Fruit fly (Drosophila melanogaster) whole organism, prepupa: Measurements from ENCODE around the gene GstD1.

Experiments
- CG10631 ChIP-seq: fragments of 200-800 bp; sonication (Bioruptor generic); optimal IDR thresholded peaks from 2 replicates; lab custom pipeline; 2016; ENCODE audit warnings: missing biosample characterization, missing genetic modification characterization
- CG11294 ChIP-seq: fragments of 200-800 bp; sonication (Bioruptor generic); IDR thresholded peaks from 2 replicates; pipeline ENCODE4 v1.3.6; 2022; ENCODE audit warnings: missing biosample characterization, missing genetic modification characterization
- CG11762 ChIP-seq: fragments of 200-800 bp; sonication (Bioruptor generic); optimal IDR thresholded peaks from 3 replicates; lab custom pipeline; 2016; ENCODE audit warnings: missing biosample characterization, missing genetic modification characterization; ENCODE audit not compliant: insufficient read depth
- CG11902 ChIP-seq: fragments of 200-800 bp; sonication (Bioruptor generic); optimal IDR thresholded peaks from 3 replicates; lab custom pipeline; 2016; ENCODE audit warnings: missing biosample characterization, missing genetic modification characterization
- CG16779 ChIP-seq: fragments of 200-800 bp; sonication (Bioruptor generic); optimal IDR thresholded peaks from 3 replicates; lab custom pipeline; 2017; ENCODE audit warnings: missing biosample characterization, mild to moderate bottlenecking, missing genetic modification characterization
- CG3032 ChIP-seq: fragments of 200-800 bp; optimal IDR thresholded peaks from 2 replicates; lab custom pipeline; 2019; ENCODE audit warnings: missing biosample characterization, mild to moderate bottlenecking, missing genetic modification characterization, moderate library complexity
- CG31627 ChIP-seq: fragments of 200-800 bp; sonication (Bioruptor generic); optimal IDR thresholded peaks from 3 replicates; lab custom pipeline; 2016; ENCODE audit warnings: missing biosample characterization, missing genetic modification characterization
- CG32006 ChIP-seq: fragments of 200-800 bp; sonication (Bioruptor generic); optimal IDR thresholded peaks from 3 replicates; lab custom pipeline; 2017; ENCODE audit warnings: missing biosample characterization, mild to moderate bottlenecking, missing genetic modification characterization
- CG34406 ChIP-seq: fragments of 200-800 bp; sonication (Bioruptor generic); optimal IDR thresholded peaks from 3 replicates; lab custom pipeline; 2016; ENCODE audit warnings: missing biosample characterization, missing genetic modification characterization
- CG3919 ChIP-seq: fragments of 200-800 bp; sonication (Bioruptor generic); optimal IDR thresholded peaks from 3 replicates; lab custom pipeline; 2016; ENCODE audit warnings: missing biosample characterization, missing genetic modification characterization
- CG6276 ChIP-seq: fragments of 200-800 bp; sonication (Bioruptor generic); optimal IDR thresholded peaks from 2 replicates; lab custom pipeline; 2017; ENCODE audit warnings: missing biosample characterization, mild to moderate bottlenecking, missing genetic modification characterization
- CG6792 ChIP-seq: fragments of 200-800 bp; sonication (Bioruptor generic); optimal IDR thresholded peaks from 3 replicates; lab custom pipeline; 2016; ENCODE audit warnings: missing biosample characterization, missing genetic modification characterization
- CG7368 ChIP-seq: fragments of 200-800 bp; sonication (Bioruptor generic); optimal IDR thresholded peaks from 3 replicates; lab custom pipeline; 2016; ENCODE audit warnings: missing biosample characterization, missing genetic modification characterization
- CG8119 ChIP-seq: fragments of 200-800 bp; sonication (Bioruptor generic); IDR thresholded peaks from 3 replicates; pipeline ENCODE4 v1.3.6; 2022; ENCODE audit warnings: missing biosample characterization, missing genetic modification characterization
- CG8319 ChIP-seq: fragments of 200-800 bp; sonication (Bioruptor generic); optimal IDR thresholded peaks from 3 replicates; lab custom pipeline; 2016; ENCODE audit warnings: missing biosample characterization, missing genetic modification characterization
- Eip75B ChIP-seq: fragments of 200-800 bp; sonication (Bioruptor generic); optimal IDR thresholded peaks from 3 replicates; lab custom pipeline; 2016; ENCODE audit warnings: missing biosample characterization, missing genetic modification characterization
- Eip78C ChIP-seq: fragments of 200-800 bp; sonication (Bioruptor generic); peaks from one replicate; lab custom pipeline; 2016; ENCODE audit warnings: missing biosample characterization, missing genetic modification characterization
- Eip93F ChIP-seq: fragments of 200-800 bp; sonication (Bioruptor generic); optimal IDR thresholded peaks from 2 replicates; lab custom pipeline; 2016; ENCODE audit warnings: missing biosample characterization, mild to moderate bottlenecking, missing genetic modification characterization
- Ets21C ChIP-seq: fragments of 200-800 bp; sonication (Bioruptor generic); optimal IDR thresholded peaks from 3 replicates; lab custom pipeline; 2016; ENCODE audit warnings: missing biosample characterization, missing genetic modification characterization
- Gug ChIP-seq: fragments of 200-800 bp; sonication (Bioruptor generic); IDR thresholded peaks from 2 replicates; pipeline ENCODE4 v1.3.6; 2022; ENCODE audit warnings: missing biosample characterization, missing genetic modification characterization
- Hr38 ChIP-seq: sonication (Bioruptor generic); optimal IDR thresholded peaks from 2 replicates; lab custom pipeline; 2016; ENCODE audit warnings: missing biosample characterization, missing genetic modification characterization
- Hr39 ChIP-seq: fragments of 200-800 bp; sonication (Bioruptor generic); optimal IDR thresholded peaks from 2 replicates; lab custom pipeline; 2016; ENCODE audit warnings: missing biosample characterization, missing genetic modification characterization
- Hr4 ChIP-seq: fragments of 200-800 bp; sonication (Bioruptor generic); optimal IDR thresholded peaks from 3 replicates; lab custom pipeline; 2016; ENCODE audit warnings: missing biosample characterization, missing genetic modification characterization
- Lpt ChIP-seq: fragments of 200-800 bp; sonication (Bioruptor generic); optimal IDR thresholded peaks from 3 replicates; lab custom pipeline; 2016; ENCODE audit warnings: missing biosample characterization, missing genetic modification characterization
- Met ChIP-seq: fragments of 200-800 bp; sonication (Bioruptor generic); optimal IDR thresholded peaks from 3 replicates; lab custom pipeline; 2016; ENCODE audit warnings: missing biosample characterization, missing genetic modification characterization
- Smox ChIP-seq: fragments of 200-800 bp; sonication (Bioruptor generic); optimal IDR thresholded peaks from 3 replicates; lab custom pipeline; 2016; ENCODE audit warnings: missing biosample characterization, missing genetic modification characterization
- Sox102F ChIP-seq: fragments of 200-800 bp; sonication (Bioruptor generic); optimal IDR thresholded peaks from 2 replicates; lab custom pipeline; 2016; ENCODE audit warnings: missing biosample characterization, mild to moderate bottlenecking, missing genetic modification characterization
- Sox14 ChIP-seq: fragments of 200-800 bp; sonication (Bioruptor generic); optimal IDR thresholded peaks from 3 replicates; lab custom pipeline; 2016; ENCODE audit warnings: missing biosample characterization, missing genetic modification characterization
- Sox15 ChIP-seq: fragments of 200-800 bp; sonication (Bioruptor generic); optimal IDR thresholded peaks from 3 replicates; lab custom pipeline; 2016; ENCODE audit warnings: missing biosample characterization, missing genetic modification characterization
- achi ChIP-seq: fragments of 200-800 bp; sonication (Bioruptor generic); optimal IDR thresholded peaks from 3 replicates; lab custom pipeline; 2016; ENCODE audit warnings: missing biosample characterization, missing genetic modification characterization
- acj6 ChIP-seq: fragments of 200-800 bp; sonication (Bioruptor generic); optimal IDR thresholded peaks from 3 replicates; lab custom pipeline; 2016; ENCODE audit warnings: missing biosample characterization, missing genetic modification characterization
- dac ChIP-seq: fragments of 200-800 bp; sonication (Bioruptor generic); optimal IDR thresholded peaks from 2 replicates; lab custom pipeline; 2017; ENCODE audit warnings: missing biosample characterization, mild to moderate bottlenecking, missing genetic modification characterization
- dsx ChIP-seq: fragments of 200-800 bp; optimal IDR thresholded peaks from 3 replicates; lab custom pipeline; 2019; ENCODE audit warnings: missing biosample characterization, mild to moderate bottlenecking, missing genetic modification characterization, moderate library complexity; ENCODE audit not compliant: poor library complexity, severe bottlenecking
- esn ChIP-seq: fragments of 200-800 bp; sonication (Bioruptor generic); optimal IDR thresholded peaks from 2 replicates; lab custom pipeline; 2016; ENCODE audit warnings: missing biosample characterization, mild to moderate bottlenecking, missing genetic modification characterization, moderate library complexity
- fd59A ChIP-seq: fragments of 200-800 bp; sonication (Bioruptor generic); optimal IDR thresholded peaks from 2 replicates; lab custom pipeline; 2017; ENCODE audit warnings: missing biosample characterization, mild to moderate bottlenecking, missing genetic modification characterization, missing genetic modification reagents
- fd85E ChIP-seq: fragments of 200-800 bp; sonication (Bioruptor generic); optimal IDR thresholded peaks from 3 replicates; lab custom pipeline; 2016; ENCODE audit warnings: missing biosample characterization, missing genetic modification characterization
- fkh ChIP-seq: fragments of 200-800 bp; sonication (Bioruptor generic); optimal IDR thresholded peaks from 3 replicates; lab custom pipeline; 2017; ENCODE audit warnings: missing biosample characterization, mild to moderate bottlenecking, missing genetic modification characterization, moderate library complexity
- lz ChIP-seq: fragments of 200-800 bp; sonication (Bioruptor generic); optimal IDR thresholded peaks from 3 replicates; lab custom pipeline; 2016; ENCODE audit warnings: missing biosample characterization, missing genetic modification characterization
- net ChIP-seq: fragments of 200-800 bp; sonication (Bioruptor generic); optimal IDR thresholded peaks from 3 replicates; lab custom pipeline; 2016; ENCODE audit warnings: missing biosample characterization, missing genetic modification characterization
- pdm3 ChIP-seq: fragments of 200-800 bp; sonication (Bioruptor generic); optimal IDR thresholded peaks from 3 replicates; lab custom pipeline; 2016; ENCODE audit warnings: missing biosample characterization, missing genetic modification characterization
- salr ChIP-seq, 2 experiments: fragments of 200-800 bp; sonication (Bioruptor generic); optimal IDR thresholded peaks; 3 replicates each; lab custom pipeline; 2016 to 2018; ENCODE audit warnings: missing biosample characterization in 2 of 2, missing genetic modification characterization in 2 of 2, mild to moderate bottlenecking in 1 of 2
- spab ChIP-seq: fragments of 200-800 bp; sonication (Bioruptor generic); optimal IDR thresholded peaks from 2 replicates; lab custom pipeline; 2017; ENCODE audit warnings: missing biosample characterization, mild to moderate bottlenecking, missing genetic modification characterization, missing genetic modification reagents
- svp ChIP-seq: fragments of 200-800 bp; sonication (Bioruptor generic); peaks from one replicate; lab custom pipeline; 2016; ENCODE audit warnings: missing biosample characterization, missing genetic modification characterization
- topi ChIP-seq: fragments of 200-800 bp; sonication (Bioruptor generic); optimal IDR thresholded peaks from 3 replicates; lab custom pipeline; 2016; ENCODE audit warnings: missing biosample characterization, missing genetic modification characterization
- vri ChIP-seq: fragments of 200-800 bp; sonication (Bioruptor generic); optimal IDR thresholded peaks from 3 replicates; lab custom pipeline; 2016; ENCODE audit warnings: missing biosample characterization, mild to moderate bottlenecking, missing genetic modification characterization

GstD1 gene

dm6 chr3R:12408160-12408559 is 39.1 kb upstream of the GstD1 start, which contains the start of gene CG5196 (continued):
- TF ChIP-seq CG3919 (GFP tag; lab: Kevin White, UChicago) (no peak), salr (GFP tag; optimal IDR thresholded peaks at IDR 0.05; lab: Kevin White, UChicago) (no peak), Eip78C (GFP tag; lab: Kevin White, UChicago) (peak; percentile 67), Eip93F (GFP tag; lab: Kevin White, UChicago) (no peak), CG6792 (GFP tag; lab: Kevin White, UChicago) (no peak), Hr39 (GFP tag; lab: Kevin White, UChicago) (no peak), CG16779 (tag; lab: Kevin White, UChicago) (no peak), Sox102F (GFP tag; lab: Kevin White, UChicago) (no peak), CG11762 (GFP tag; lab: Kevin White, UChicago) (no peak), CG32006 (no peak), CG8319 (GFP tag; lab: Kevin White, UChicago) (no peak), pdm3 (no peak), Hr4 (GFP tag; lab: Kevin White, UChicago) (no peak), Hr38 (no peak), CG7368 (GFP tag; lab: Kevin White, UChicago) (no peak), topi (no peak), Met (no peak), lz (GFP tag; lab: Kevin White, UChicago) (no peak), esn (peak; percentile 25), spab (GFP tag; lab: Kevin White, UChicago) (no peak), Sox15 (GFP tag; lab: Kevin White, UChicago) (no peak), net (GFP tag; lab: Kevin White, UChicago) (no peak), Ets21C (no peak), CG34406 (GFP tag; lab: Kevin White, UChicago) (no peak), CG3032 (tag; lab: Kevin White, UChicago) (no peak), Lpt (GFP tag; lab: Kevin White, UChicago) (no peak), fd85E (GFP tag; lab: Kevin White, UChicago) (no peak), CG11294 (no peak), Smox (GFP tag; lab: Kevin White, UChicago) (no peak), acj6 (no peak)

dm6 chr3R:12406235-12407196 is 37.4 kb upstream of the GstD1 start, which contains the start of gene CG5167:
TSS of gene CG5167 (plus strand) at chr3R:12406532.
- TF ChIP-seq Sox15 (GFP tag; lab: Kevin White, UChicago): no peak
- TF ChIP-seq CG8119 (GFP tag; lab: Robert Waterston, UW): peak; percentile 59
- TF ChIP-seq achi (GFP tag; lab: Kevin White, UChicago): peak; percentile 32
- TF ChIP-seq net (GFP tag; lab: Kevin White, UChicago): peak; percentile 76
- peak; percentile 41 to 50 for TF ChIP-seq salr (GFP tag; optimal IDR thresholded peaks at IDR 0.05; lab: Kevin White, UChicago)
- TF ChIP-seq CG3919 (GFP tag; lab: Kevin White, UChicago): peak; percentile 43
- TF ChIP-seq CG34406 (GFP tag; lab: Kevin White, UChicago): peak; percentile 36
- no peak for TF ChIP-seq CG10631 (GFP tag; lab: Kevin White, UChicago)
- TF ChIP-seq Hr39 (GFP tag; lab: Kevin White, UChicago): peak; percentile 28
- peak; percentile 26 for TF ChIP-seq CG31627 (GFP tag; lab: Kevin White, UChicago)
- peak; percentile 69 for TF ChIP-seq svp (GFP tag; lab: Kevin White, UChicago)
- TF ChIP-seq fd59A: no peak
- TF ChIP-seq Gug (GFP tag; lab: Robert Waterston, UW): no peak; the same call in 1 of the 2 replicates
- TF ChIP-seq Hr38: no peak
- TF ChIP-seq CG11762 (GFP tag; lab: Kevin White, UChicago): peak; percentile 50
- TF ChIP-seq CG11294: no peak
- TF ChIP-seq fkh (GFP tag; lab: Kevin White, UChicago): peak; percentile 25
- no peak for TF ChIP-seq fd85E (GFP tag; lab: Kevin White, UChicago)
- peak; percentile 16 for TF ChIP-seq vri (GFP tag; lab: Kevin White, UChicago)
- TF ChIP-seq topi: peak; percentile 24
- peak; percentile 9 for TF ChIP-seq Lpt (GFP tag; lab: Kevin White, UChicago)
- TF ChIP-seq CG6276: peak; percentile 92
- no peak for TF ChIP-seq CG6792 (GFP tag; lab: Kevin White, UChicago)
- no peak for TF ChIP-seq dac
- peak; percentile 7 for TF ChIP-seq CG3032 (tag; lab: Kevin White, UChicago)
- peak; percentile 58 for TF ChIP-seq lz (GFP tag; lab: Kevin White, UChicago)
- peak; percentile 63 for TF ChIP-seq esn
- peak; percentile 46 for TF ChIP-seq Eip75B
- TF ChIP-seq dsx (GFP tag; lab: Kevin White, UChicago): peak; percentile 2
- no peak for TF ChIP-seq CG11902 (GFP tag; lab: Kevin White, UChicago)
- TF ChIP-seq spab (GFP tag; lab: Kevin White, UChicago): peak; percentile 54
- TF ChIP-seq Met: no peak
- TF ChIP-seq CG8319 (GFP tag; lab: Kevin White, UChicago): no peak
- peak; percentile 1 for TF ChIP-seq Hr4 (GFP tag; lab: Kevin White, UChicago)
- TF ChIP-seq Sox14 (GFP tag; lab: Kevin White, UChicago): peak; percentile 19
- no peak for TF ChIP-seq CG32006
